Fruit fly (Drosophila melanogaster): ENCODE measurements around the gene CG33267.

The CG33267 gene

DNA sequence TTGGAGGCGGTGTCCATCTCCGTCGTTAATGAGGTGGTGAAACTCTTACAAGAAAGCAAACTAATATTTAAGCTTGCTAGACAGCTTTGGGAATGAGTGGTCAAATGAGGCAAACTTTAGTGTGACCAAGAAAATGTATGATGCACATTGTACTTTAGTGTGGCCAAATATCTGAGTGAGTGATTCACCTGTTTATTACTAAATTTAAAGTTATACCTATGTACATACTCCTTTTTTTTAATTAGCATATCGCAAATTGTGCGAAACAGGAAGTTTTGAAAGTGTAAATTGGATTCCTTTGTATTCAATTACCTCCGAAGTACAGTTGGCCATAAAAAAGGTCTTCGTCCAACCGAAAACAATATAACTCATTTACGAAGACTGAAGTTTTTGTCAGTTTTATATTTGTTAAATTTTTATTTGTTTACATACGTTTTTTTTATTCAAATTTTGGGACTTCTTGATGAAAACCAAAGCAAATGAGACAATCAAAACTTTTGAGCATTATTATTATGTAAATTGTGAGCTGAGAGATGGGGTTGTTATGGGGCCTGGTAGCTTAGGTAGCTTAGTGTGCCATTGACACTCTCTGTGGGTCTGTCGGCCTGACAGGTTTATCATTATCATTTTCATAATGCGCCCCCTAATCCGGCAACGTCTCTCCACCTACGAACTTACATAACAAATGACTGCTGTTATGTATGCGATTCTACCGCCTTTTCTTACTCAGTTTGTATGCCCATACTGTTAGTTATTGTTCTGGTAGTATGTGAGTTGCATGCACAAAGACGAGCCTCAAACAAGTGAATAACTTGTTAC is 24.6 kb upstream of the CG33267 start:
- TF ChIP-seq CG15710 (tag; optimal IDR thresholded peaks at IDR 0.05) (no peak), D1 (tag; optimal IDR thresholded peaks at IDR 0.05) (no peak), CG34367 (tag; optimal IDR thresholded peaks at IDR 0.05) (no peak), CG9948 (tag; optimal IDR thresholded peaks at IDR 0.05) (no peak), fd96Ca (GFP tag; IDR thresholded peaks at IDR 0.05) (no peak), CG8301 (tag; optimal IDR thresholded peaks at IDR 0.05) (no peak), CG10348 (GFP tag; IDR thresholded peaks at IDR 0.05) (no peak), CG14655 (GFP tag; optimal IDR thresholded peaks at IDR 0.05) (no peak), Pif1B (GFP tag; optimal IDR thresholded peaks at IDR 0.05) (no peak), EcR (GFP tag; optimal IDR thresholded peaks at IDR 0.05) (no peak), CG13204 (GFP tag; optimal IDR thresholded peaks at IDR 0.05) (no peak), CG32121 (GFP tag; IDR thresholded peaks at IDR 0.05) (no peak), gl (tag; optimal IDR thresholded peaks at IDR 0.05) (no peak), CG8159 (tag; optimal IDR thresholded peaks at IDR 0.05) (no peak), CG17806 (tag; optimal IDR thresholded peaks at IDR 0.05) (no peak), CG12605 (GFP tag; IDR thresholded peaks at IDR 0.05) (no peak), rn (GFP tag; IDR thresholded peaks at IDR 0.05) (no peak), Ets98B (GFP tag; IDR thresholded peaks at IDR 0.05) (no peak)

DNA sequence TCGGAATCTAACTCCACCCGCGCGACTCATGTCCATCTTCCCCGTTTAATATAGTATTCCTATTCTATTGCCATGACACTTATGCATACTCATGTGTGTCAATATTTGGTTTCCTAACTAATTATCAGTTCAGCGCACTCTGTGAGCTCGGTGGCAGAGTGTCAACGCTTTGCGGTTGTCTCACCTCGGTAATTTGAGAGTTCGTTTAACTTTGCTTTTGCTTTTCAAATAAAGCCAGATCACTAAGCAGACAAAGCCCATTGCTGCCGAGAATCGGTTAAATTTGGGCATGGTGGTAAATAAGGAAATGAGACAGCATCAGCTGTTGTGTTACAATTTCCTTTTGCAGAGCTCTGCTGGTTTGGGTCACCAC is 24.0 kb upstream of the CG33267 start:
- no peak for TF ChIP-seq CG32121 (GFP tag; IDR thresholded peaks at IDR 0.05)

DNA sequence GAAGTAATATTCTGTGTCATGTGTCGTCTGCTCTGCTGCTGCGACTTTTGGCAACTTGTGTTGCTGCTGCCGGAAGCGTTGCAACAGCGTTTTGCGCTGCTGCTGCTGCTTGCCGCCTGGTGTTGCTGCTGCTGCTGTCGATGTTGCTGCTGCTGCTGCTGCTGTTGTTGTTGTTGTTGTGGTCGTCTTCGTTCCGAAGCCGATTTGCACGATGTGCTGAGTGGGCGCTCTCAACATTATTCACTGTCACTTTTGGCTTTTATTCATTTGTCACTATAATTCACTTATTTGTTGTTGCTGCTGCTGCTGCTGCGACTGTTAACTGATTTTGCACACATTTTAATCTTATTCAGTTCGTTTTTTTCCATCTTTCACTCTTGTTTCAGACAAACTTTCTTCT is 21.8 kb upstream of the CG33267 start:
- TF ChIP-seq CG4496 (GFP tag; IDR thresholded peaks at IDR 0.05) = no peak
- no peak for TF ChIP-seq rn (GFP tag; IDR thresholded peaks at IDR 0.05)
- TF ChIP-seq Pif1A (GFP tag; optimal IDR thresholded peaks at IDR 0.05) = no peak
- no peak for TF ChIP-seq CG12605 (GFP tag; IDR thresholded peaks at IDR 0.05)
- no peak for TF ChIP-seq EcR (GFP tag; optimal IDR thresholded peaks at IDR 0.05)
- TF ChIP-seq CG8301 (tag; optimal IDR thresholded peaks at IDR 0.05) = no peak
- TF ChIP-seq CG15710 (tag; optimal IDR thresholded peaks at IDR 0.05) = no peak
- TF ChIP-seq gl (tag; optimal IDR thresholded peaks at IDR 0.05) = no peak
- TF ChIP-seq CG17806 (tag; optimal IDR thresholded peaks at IDR 0.05) = no peak
- no peak for TF ChIP-seq CG9948 (tag; optimal IDR thresholded peaks at IDR 0.05)
- no peak for TF ChIP-seq Ets98B (GFP tag; IDR thresholded peaks at IDR 0.05)
- no peak for TF ChIP-seq CG10348 (GFP tag; IDR thresholded peaks at IDR 0.05)
- no peak for TF ChIP-seq Snoo (tag; optimal IDR thresholded peaks at IDR 0.05)
- TF ChIP-seq CG32121 (GFP tag; IDR thresholded peaks at IDR 0.05) = no peak
- no peak for TF ChIP-seq fd96Ca (GFP tag; IDR thresholded peaks at IDR 0.05)
- no peak for TF ChIP-seq CG34367 (tag; optimal IDR thresholded peaks at IDR 0.05)
- no peak for TF ChIP-seq Pif1B (GFP tag; optimal IDR thresholded peaks at IDR 0.05)
- TF ChIP-seq CG14655 (GFP tag; optimal IDR thresholded peaks at IDR 0.05) = no peak
- TF ChIP-seq CG13204 (GFP tag; optimal IDR thresholded peaks at IDR 0.05) = no peak

DNA sequence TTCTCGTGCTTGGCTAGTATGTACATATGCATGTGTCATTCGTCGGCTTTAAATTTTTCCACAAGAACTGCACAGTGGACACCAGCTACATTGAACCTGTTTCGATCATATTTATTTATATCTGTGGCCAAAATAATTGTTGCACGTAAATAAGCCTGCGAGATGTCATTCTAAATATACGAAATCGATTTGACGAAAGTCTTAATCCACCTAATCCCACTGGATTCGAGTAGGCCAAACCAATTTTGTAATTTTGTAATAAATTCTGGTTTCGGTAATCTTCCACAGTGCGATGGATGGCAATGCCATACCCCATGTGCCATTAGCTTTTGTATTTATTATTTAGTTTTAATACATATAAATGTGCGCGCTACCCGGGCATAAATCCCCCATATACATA is 21.3 kb upstream of the CG33267 start:
- no peak for TF ChIP-seq Ets98B (GFP tag; IDR thresholded peaks at IDR 0.05)
- TF ChIP-seq CG4496 (GFP tag; IDR thresholded peaks at IDR 0.05) = no peak
- no peak for TF ChIP-seq CG32121 (GFP tag; IDR thresholded peaks at IDR 0.05)
- no peak for TF ChIP-seq CG10348 (GFP tag; IDR thresholded peaks at IDR 0.05)
- no peak for TF ChIP-seq D1 (tag; optimal IDR thresholded peaks at IDR 0.05)
- TF ChIP-seq Pif1A (GFP tag; optimal IDR thresholded peaks at IDR 0.05) = no peak
- no peak for TF ChIP-seq CG34367 (tag; optimal IDR thresholded peaks at IDR 0.05)
- TF ChIP-seq CG13204 (GFP tag; optimal IDR thresholded peaks at IDR 0.05) = no peak
- no peak for TF ChIP-seq rn (GFP tag; IDR thresholded peaks at IDR 0.05)
- no peak for TF ChIP-seq CG14655 (GFP tag; optimal IDR thresholded peaks at IDR 0.05)
- no peak for TF ChIP-seq CG17806 (tag; optimal IDR thresholded peaks at IDR 0.05)
- no peak for TF ChIP-seq CG8159 (tag; optimal IDR thresholded peaks at IDR 0.05)
- TF ChIP-seq gl (tag; optimal IDR thresholded peaks at IDR 0.05) = no peak
- TF ChIP-seq EcR (GFP tag; optimal IDR thresholded peaks at IDR 0.05) = no peak
- no peak for TF ChIP-seq Pif1B (GFP tag; optimal IDR thresholded peaks at IDR 0.05)
- no peak for TF ChIP-seq CG12605 (GFP tag; IDR thresholded peaks at IDR 0.05)
- no peak for TF ChIP-seq fd96Ca (GFP tag; IDR thresholded peaks at IDR 0.05)

DNA sequence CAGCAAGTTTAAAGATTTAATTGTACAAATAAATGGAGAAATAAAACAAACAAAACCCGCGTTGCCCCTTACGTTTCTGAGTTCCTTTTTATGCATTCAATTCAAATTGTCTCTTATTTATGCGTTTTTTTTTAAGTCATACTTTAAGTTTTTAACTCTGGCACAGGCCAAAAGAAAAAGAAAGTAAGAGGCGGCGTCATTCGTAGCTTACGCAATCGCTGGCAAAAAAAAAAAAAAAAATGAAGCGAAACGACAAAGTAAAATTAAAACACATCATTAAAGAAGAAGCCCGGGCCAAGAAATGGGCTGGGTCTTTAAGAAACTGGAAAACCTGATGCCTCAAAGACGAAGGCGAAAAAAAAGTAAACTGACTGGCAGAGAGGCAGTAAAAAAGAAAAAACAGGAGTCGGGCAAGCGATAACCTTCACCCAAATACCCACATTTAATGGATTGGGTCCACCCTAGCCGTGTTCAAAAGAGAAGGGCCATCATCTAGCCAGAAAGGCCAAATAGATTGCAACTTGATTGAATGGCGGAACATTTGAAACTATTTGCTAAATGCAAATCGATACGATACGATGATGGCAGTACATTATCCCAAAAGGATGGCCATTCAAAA is 20.5 kb upstream of the CG33267 start:
- TF ChIP-seq Snoo (tag; optimal IDR thresholded peaks at IDR 0.05) = no peak
- 0 out of 3 replicates have a peak, but pooled peaks have one; percentile 22 for TF ChIP-seq CG4496 (GFP tag; IDR thresholded peaks at IDR 0.05)
- peak; percentile 83 for TF ChIP-seq CG8159 (tag; optimal IDR thresholded peaks at IDR 0.05)

DNA sequence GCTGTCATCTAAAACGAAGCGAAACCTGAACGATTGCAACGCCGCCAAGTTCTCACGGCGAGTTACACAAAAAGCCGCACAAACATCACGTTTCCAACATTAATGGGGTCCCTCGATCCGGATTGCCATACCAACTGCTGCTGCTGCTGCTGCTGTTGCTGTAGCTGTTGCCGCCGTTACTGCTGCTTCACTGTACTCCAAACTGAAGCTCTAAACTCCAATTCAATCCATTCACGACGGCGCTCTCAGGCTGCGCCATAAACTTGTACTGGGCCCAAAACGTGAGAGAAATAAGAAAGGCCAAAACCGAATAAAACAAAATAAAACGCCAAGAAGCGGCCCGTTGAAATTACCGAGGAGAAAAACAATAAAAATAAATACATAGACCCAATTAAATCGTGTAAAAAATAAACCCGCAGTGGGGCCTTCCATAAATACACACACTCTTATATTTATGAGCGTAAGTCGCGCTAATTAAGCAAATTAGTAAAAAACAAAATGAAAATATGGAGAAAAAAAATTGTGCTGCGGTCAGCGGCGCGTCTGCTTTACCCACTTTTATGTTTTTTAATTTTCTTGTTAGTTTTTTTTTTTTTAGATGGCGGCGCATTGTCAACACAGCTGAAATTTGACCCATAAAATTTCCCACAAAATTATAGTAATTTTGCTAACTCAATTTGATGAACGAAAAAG is 16.8 kb upstream of the CG33267 start:
- peak; percentile 13; the same call in 1 of the 2 replicates for TF ChIP-seq Ets98B (GFP tag; IDR thresholded peaks at IDR 0.05)
- TF ChIP-seq Pif1A (GFP tag; optimal IDR thresholded peaks at IDR 0.05) = no peak
